Worm (Caenorhabditis elegans) whole organism, L1 larva: ENCODE results near the gene F52G3.7.

Experiments used
- C04F5.9 ChIP-seq: sonication (generic microtip); optimal IDR thresholded peaks from 2 replicates; lab custom pipeline; 2016; ENCODE audit warnings: missing genetic modification characterization, missing compliant biosample characterization
- ama-1 ChIP-seq: fragments of 150-350 bp; optimal IDR thresholded peaks from 2 replicates; lab custom pipeline; 2014
- ceh-63 ChIP-seq: fragments of 200-800 bp; sonication (Bioruptor generic); optimal IDR thresholded peaks from 2 replicates; lab custom pipeline; 2018; ENCODE audit warnings: mild to moderate bottlenecking, missing genetic modification characterization, missing compliant biosample characterization
- ceh-82 ChIP-seq, 3 experiments: fragments of 150-350 bp in 1 of 3; sonication (generic microtip) in 2 of 3; optimal IDR thresholded peaks; 2 replicates each; lab custom pipeline; 2014 to 2017; ENCODE audit warnings: missing biosample characterization in 3 of 3, missing genetic modification characterization in 3 of 3
- dsc-1 ChIP-seq: sonication (generic microtip); optimal IDR thresholded peaks from 2 replicates; lab custom pipeline; 2016; ENCODE audit warnings: mild to moderate bottlenecking, missing genetic modification characterization, missing compliant biosample characterization
- efl-3 ChIP-seq: fragments of 200-800 bp; sonication (Bioruptor generic); optimal IDR thresholded peaks from 2 replicates; lab custom pipeline; 2018; ENCODE audit warnings: mild to moderate bottlenecking, missing genetic modification characterization, missing compliant biosample characterization
- elt-2 ChIP-seq: sonication (generic microtip); optimal IDR thresholded peaks from 2 replicates; lab custom pipeline; 2016; ENCODE audit warnings: missing genetic modification characterization, mild to moderate bottlenecking, inconsistent platforms, missing compliant biosample characterization, missing genetic modification reagents
- elt-3 ChIP-seq, 6 experiments: fragments of 150-350 bp in 1 of 6; sonication (generic microtip); optimal IDR thresholded peaks; 2 replicates each; lab custom pipeline; 2017 to 2018; ENCODE audit warnings: missing biosample characterization in 6 of 6, missing genetic modification characterization in 6 of 6, inconsistent platforms in 1 of 6
- fkh-4 ChIP-seq: sonication (generic microtip); optimal IDR thresholded peaks from 2 replicates; lab custom pipeline; 2016; ENCODE audit warnings: missing compliant biosample characterization, missing genetic modification characterization, borderline replicate concordance
- grh-1 ChIP-seq: fragments of 200-800 bp; sonication (Bioruptor generic); IDR thresholded peaks from 2 replicates; pipeline ENCODE4 v1.3.6; 2022; ENCODE audit warnings: missing genetic modification reagents, missing genetic modification characterization, missing compliant biosample characterization
- hlh-17 ChIP-seq: fragments of 200-800 bp; sonication (Bioruptor generic); optimal IDR thresholded peaks from 2 replicates; lab custom pipeline; 2018; ENCODE audit warnings: missing genetic modification characterization, mild to moderate bottlenecking, missing compliant biosample characterization, moderate library complexity, borderline replicate concordance
- hlh-4 ChIP-seq: sonication (generic microtip); optimal IDR thresholded peaks from 2 replicates; lab custom pipeline; 2016; ENCODE audit warnings: mild to moderate bottlenecking, missing genetic modification characterization, missing compliant biosample characterization
- hpl-2 ChIP-seq: fragments of 150-350 bp; optimal IDR thresholded peaks from 2 replicates; lab custom pipeline; 2014; ENCODE audit warnings: missing biosample characterization, missing genetic modification reagents, missing genetic modification characterization
- irx-1 ChIP-seq: sonication (generic microtip); optimal IDR thresholded peaks from 2 replicates; lab custom pipeline; 2016; ENCODE audit warnings: missing genetic modification characterization, missing compliant biosample characterization
- lin-13 ChIP-seq: fragments of 150-350 bp; optimal IDR thresholded peaks from 2 replicates; lab custom pipeline; 2014; ENCODE audit warnings: missing biosample characterization, missing genetic modification reagents, missing genetic modification characterization
- lin-15B ChIP-seq: fragments of 150-350 bp; sonication (generic microtip); optimal IDR thresholded peaks from 3 replicates; lab custom pipeline; 2014; ENCODE audit warnings: missing biosample characterization, missing genetic modification characterization
- lin-35 ChIP-seq, 2 experiments: fragments of 150-350 bp; optimal IDR thresholded peaks; 2 replicates each; lab custom pipeline; 2014; ENCODE audit warnings: missing biosample characterization in 2 of 2, missing genetic modification characterization in 2 of 2, missing genetic modification reagents in 2 of 2
- lin-39 ChIP-seq: fragments of 150-350 bp; optimal IDR thresholded peaks from 2 replicates; lab custom pipeline; 2014; ENCODE audit warnings: missing biosample characterization, missing genetic modification reagents, missing genetic modification characterization
- lir-3 ChIP-seq: sonication (generic microtip); optimal IDR thresholded peaks from 2 replicates; lab custom pipeline; 2016; ENCODE audit warnings: mild to moderate bottlenecking, missing genetic modification characterization, moderate library complexity, missing compliant biosample characterization; ENCODE audit not compliant: poor library complexity
- lsy-2 ChIP-seq, 2 experiments: fragments of 150-350 bp; optimal IDR thresholded peaks; 2 replicates each; lab custom pipeline; 2014; ENCODE audit warnings: missing biosample characterization in 2 of 2, missing genetic modification characterization in 2 of 2
- mdl-1 ChIP-seq, 2 experiments: fragments of 150-350 bp; optimal IDR thresholded peaks; 2 replicates each; lab custom pipeline; 2014 to 2017; ENCODE audit warnings: missing biosample characterization in 2 of 2, missing genetic modification characterization in 2 of 2, inconsistent platforms in 1 of 2
- mep-1 ChIP-seq: fragments of 150-350 bp; optimal IDR thresholded peaks from 2 replicates; lab custom pipeline; 2014; ENCODE audit warnings: missing biosample characterization, missing genetic modification characterization
- nhr-11 ChIP-seq: fragments of 150-350 bp; optimal IDR thresholded peaks from 2 replicates; lab custom pipeline; 2014; ENCODE audit warnings: missing biosample characterization, missing genetic modification characterization
- nhr-20 ChIP-seq: sonication (generic microtip); optimal IDR thresholded peaks from 2 replicates; lab custom pipeline; 2016; ENCODE audit warnings: mild to moderate bottlenecking, missing genetic modification characterization, missing compliant biosample characterization
- nhr-28 ChIP-seq: fragments of 150-350 bp; optimal IDR thresholded peaks from 2 replicates; lab custom pipeline; 2014; ENCODE audit warnings: missing biosample characterization, missing genetic modification characterization
- nhr-47 ChIP-seq: sonication (generic microtip); optimal IDR thresholded peaks from 2 replicates; lab custom pipeline; 2016; ENCODE audit warnings: mild to moderate bottlenecking, missing genetic modification characterization, moderate library complexity, missing compliant biosample characterization
- nhr-77 ChIP-seq: fragments of 150-350 bp; optimal IDR thresholded peaks from 2 replicates; lab custom pipeline; 2014; ENCODE audit warnings: missing biosample characterization, missing genetic modification characterization
- pax-3 ChIP-seq: fragments of 200-800 bp; sonication (Bioruptor generic); optimal IDR thresholded peaks from 2 replicates; lab custom pipeline; 2018; ENCODE audit warnings: mild to moderate bottlenecking, missing genetic modification characterization, moderate library complexity, missing compliant biosample characterization
- rnt-1 ChIP-seq: sonication (generic microtip); optimal IDR thresholded peaks from 2 replicates; lab custom pipeline; 2016; ENCODE audit warnings: mild to moderate bottlenecking, missing genetic modification characterization, moderate library complexity, missing compliant biosample characterization
- skn-1 ChIP-seq: fragments of 150-350 bp; optimal IDR thresholded peaks from 2 replicates; lab custom pipeline; 2014; ENCODE audit warnings: missing biosample characterization, missing genetic modification characterization
- snpc-4 ChIP-seq: fragments of 150-350 bp; optimal IDR thresholded peaks from 2 replicates; lab custom pipeline; 2014; ENCODE audit warnings: missing biosample characterization, missing genetic modification characterization
- sptf-1 ChIP-seq: fragments of 150-350 bp; optimal IDR thresholded peaks from 2 replicates; lab custom pipeline; 2014; ENCODE audit warnings: missing biosample characterization, missing genetic modification characterization
- swsn-7 ChIP-seq: sonication (generic microtip); optimal IDR thresholded peaks from 2 replicates; lab custom pipeline; 2016; ENCODE audit warnings: missing genetic modification characterization, missing compliant biosample characterization
- tlp-1 ChIP-seq: fragments of 150-350 bp; optimal IDR thresholded peaks from 2 replicates; lab custom pipeline; 2014; ENCODE audit warnings: missing biosample characterization, missing genetic modification characterization
- unc-30 ChIP-seq: sonication (generic microtip); optimal IDR thresholded peaks from 2 replicates; lab custom pipeline; 2017; ENCODE audit warnings: missing biosample characterization, missing genetic modification characterization
- unc-62 ChIP-seq: fragments of 150-350 bp; optimal IDR thresholded peaks from 2 replicates; lab custom pipeline; 2014; ENCODE audit warnings: missing biosample characterization, missing genetic modification reagents, missing genetic modification characterization
- unc-86 ChIP-seq: sonication (generic microtip); optimal IDR thresholded peaks from 2 replicates; lab custom pipeline; 2016; ENCODE audit warnings: missing genetic modification characterization, missing compliant biosample characterization
- unc-98 ChIP-seq: fragments of 200-800 bp; sonication (Bioruptor generic); IDR thresholded peaks from 2 replicates; pipeline ENCODE4 v1.3.6; 2022; ENCODE audit warnings: missing genetic modification characterization, missing compliant biosample characterization
- zip-4 ChIP-seq: fragments of 200-800 bp; sonication (Bioruptor generic); optimal IDR thresholded peaks from 2 replicates; lab custom pipeline; 2018; ENCODE audit warnings: mild to moderate bottlenecking, missing genetic modification characterization, moderate library complexity, missing compliant biosample characterization
- ztf-11 ChIP-seq, 2 experiments: sonication (generic microtip); optimal IDR thresholded peaks; 2 replicates each; lab custom pipeline; 2016 to 2017; ENCODE audit warnings: missing genetic modification characterization in 2 of 2, missing biosample characterization in 1 of 2, missing compliant biosample characterization in 1 of 2

F52G3.7 gene

ce11 chrX:16929560-16930332 is 34.0 kb upstream of the F52G3.7 start (continued):
- TF ChIP-seq efl-3 (GFP tag; lab: Kevin White, UChicago) = no peak
- TF ChIP-seq irx-1 (tag; lab: Kevin White, UChicago) = peak; percentile 94
- peak; percentile 97 for TF ChIP-seq zip-4 (GFP tag; lab: Kevin White, UChicago)
- TF ChIP-seq lin-15B (tag; lab: Kevin White, UChicago) = peak; percentile 33
- TF ChIP-seq C04F5.9 (tag; lab: Kevin White, UChicago) = peak; percentile 84
- TF ChIP-seq lin-39 (tag; lab: Kevin White, UChicago) = peak; percentile 79
- TF ChIP-seq nhr-47 = peak; percentile 99
- TF ChIP-seq ama-1 (lab: Kevin White, UChicago) = peak; percentile 100
- peak in 1 of 2 experiments; percentile 88 for TF ChIP-seq ztf-11 (tag; optimal IDR thresholded peaks at IDR 0.05; lab: Kevin White, UChicago)
- TF ChIP-seq nhr-20 (tag; lab: Kevin White, UChicago) = peak; percentile 99
- peak; percentile 84 for TF ChIP-seq hpl-2
- peak; percentile 97 for TF ChIP-seq pax-3
- TF ChIP-seq swsn-7 (tag; lab: Kevin White, UChicago) = peak; percentile 98
- TF ChIP-seq grh-1 = peak; percentile 95
- TF ChIP-seq unc-62 (GFP tag; lab: Kevin White, UChicago) = no peak
- peak; percentile 47 for TF ChIP-seq nhr-28 (tag; lab: Kevin White, UChicago)
- TF ChIP-seq elt-3 (tag; optimal IDR thresholded peaks at IDR 0.05; lab: Kevin White, UChicago) = peak in 3 of 6 experiments; percentile 87 to 96 (median 95)
- no peak for TF ChIP-seq hlh-4 (tag; lab: Kevin White, UChicago)
- no peak for TF ChIP-seq hlh-17
- TF ChIP-seq unc-86 (tag; lab: Kevin White, UChicago) = peak; percentile 98
- TF ChIP-seq lir-3 (tag; lab: Kevin White, UChicago) = peak; percentile 86
- peak; percentile 82 for TF ChIP-seq elt-2 (tag; lab: Kevin White, UChicago)
- peak; percentile 94 for TF ChIP-seq nhr-11 (tag; lab: Kevin White, UChicago)
- no peak for TF ChIP-seq ceh-63 (GFP tag; lab: Kevin White, UChicago)
- peak; percentile 99 for TF ChIP-seq lin-13 (GFP tag; lab: Kevin White, UChicago)
- TF ChIP-seq dsc-1 (tag; lab: Kevin White, UChicago) = peak; percentile 98
- TF ChIP-seq snpc-4 (tag; lab: Kevin White, UChicago) = peak; percentile 90
- TF ChIP-seq unc-98 (GFP tag; lab: Robert Waterston, UW) = peak; percentile 72; the same call in 1 of the 2 replicates
- no peak for TF ChIP-seq tlp-1 (tag; lab: Kevin White, UChicago)
- TF ChIP-seq unc-30 (tag; lab: Kevin White, UChicago) = peak; percentile 15
- TF ChIP-seq mep-1 = peak; percentile 91
- TF ChIP-seq fkh-4 (tag; lab: Kevin White, UChicago) = peak; percentile 19
- TF ChIP-seq sptf-1 (tag; lab: Kevin White, UChicago) = no peak

ce11 chrX:16930333-16930621 is 33.4 kb upstream of the F52G3.7 start:
- TF ChIP-seq swsn-7 (tag; lab: Kevin White, UChicago) (no peak), hlh-17 (no peak), mdl-1 (tag; optimal IDR thresholded peaks at IDR 0.05; lab: Kevin White, UChicago) (no peak), nhr-77 (no peak), lsy-2 (tag; optimal IDR thresholded peaks at IDR 0.05; lab: Kevin White, UChicago) (no peak), ceh-82 (tag; optimal IDR thresholded peaks at IDR 0.05; lab: Kevin White, UChicago) (peak in 1 of 3 experiments; percentile 20), rnt-1 (tag; lab: Kevin White, UChicago) (no peak), lin-35 (GFP tag; optimal IDR thresholded peaks at IDR 0.05; lab: Kevin White, UChicago) (no peak), irx-1 (tag; lab: Kevin White, UChicago) (no peak), skn-1 (tag; lab: Kevin White, UChicago) (peak; percentile 58), snpc-4 (tag; lab: Kevin White, UChicago) (no peak)
